Worm (Caenorhabditis elegans): ENCODE results near the gene C29F7.1.

ce11 chrX:13412307-13412706 is 2.6 kb downstream of the C29F7.1 start:
- TF ChIP-seq ref-1 (GFP tag; conservative IDR thresholded peaks at IDR 0.05) = no peak
- TF ChIP-seq T22C8.4 (GFP tag; IDR thresholded peaks at IDR 0.05) = no peak
- no peak for TF ChIP-seq flt-1 (GFP tag; IDR thresholded peaks at IDR 0.05)
- no peak for TF ChIP-seq tab-1 (GFP tag; IDR thresholded peaks at IDR 0.05)
- TF ChIP-seq klf-2 (GFP tag; conservative IDR thresholded peaks at IDR 0.05) = no peak
- no peak for TF ChIP-seq med-1 (GFP tag; optimal IDR thresholded peaks at IDR 0.05; ENCODE audit: insufficient read depth)
- TF ChIP-seq ztf-29 (GFP tag; IDR thresholded peaks at IDR 0.05) = no peak
